Worm (Caenorhabditis elegans) whole organism, late embryonic: ENCODE measurements around the gene snr-4.

Source experiments
- F13H6.1 ChIP-seq: sonication (generic microtip); optimal IDR thresholded peaks from 2 replicates; lab custom pipeline; 2016; ENCODE audit warnings: missing genetic modification characterization, missing compliant biosample characterization
- ceh-6 ChIP-seq: fragments of 200-800 bp; sonication (Bioruptor generic); optimal IDR thresholded peaks from 2 replicates; lab custom pipeline; 2018; ENCODE audit warnings: mild to moderate bottlenecking, missing genetic modification characterization, missing compliant biosample characterization
- hlh-15 ChIP-seq: sonication (generic microtip); optimal IDR thresholded peaks from 2 replicates; lab custom pipeline; 2016; ENCODE audit warnings: missing genetic modification characterization, missing compliant biosample characterization

DNA sequence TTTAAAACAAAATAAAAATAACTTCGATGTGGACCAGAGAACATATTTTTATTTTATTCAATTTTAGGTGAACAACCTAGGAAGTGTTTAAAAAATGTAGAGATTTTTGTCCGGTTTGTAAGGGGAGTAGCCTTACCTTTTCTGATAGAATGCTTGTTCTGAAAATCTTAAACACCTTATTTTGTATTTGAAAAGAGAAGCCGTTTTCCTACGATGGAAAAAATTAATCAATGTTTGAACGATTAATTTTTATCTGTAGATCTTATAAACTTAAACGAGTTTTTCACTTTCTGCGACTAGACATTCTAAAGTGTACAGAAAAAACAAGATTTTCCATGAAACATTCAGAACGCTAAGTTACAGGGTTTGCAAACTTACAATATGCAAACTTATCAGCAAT is 37.2 kb downstream of the snr-4 start, which contains the start of gene F58H1.6:
- no peak for TF ChIP-seq hlh-15 (tag; lab: Kevin White, UChicago)
- no peak for TF ChIP-seq ceh-6 (GFP tag; lab: Kevin White, UChicago)
- no peak for TF ChIP-seq F13H6.1 (tag; lab: Kevin White, UChicago)
